Fruit fly (Drosophila melanogaster) whole organism, embryonic: ENCODE data around the gene COX6B.

Experiments used
- Abd-B ChIP-seq: fragments of 200-800 bp; sonication (Bioruptor generic); optimal IDR thresholded peaks from 2 replicates; lab custom pipeline; 2018; ENCODE audit warnings: missing biosample characterization, mild to moderate bottlenecking, missing genetic modification characterization, moderate library complexity
- Antp ChIP-seq: fragments of 200-800 bp; sonication (Bioruptor generic); optimal IDR thresholded peaks from 3 replicates; lab custom pipeline; 2016; ENCODE audit warnings: missing biosample characterization, missing genetic modification characterization
- Blimp-1 ChIP-seq: fragments of 200-800 bp; sonication (Bioruptor generic); optimal IDR thresholded peaks from 3 replicates; lab custom pipeline; 2018; ENCODE audit warnings: missing biosample characterization, missing genetic modification characterization, mild to moderate bottlenecking, moderate library complexity, missing genetic modification reagents
- BtbVII ChIP-seq: fragments of 200-800 bp; sonication (Bioruptor generic); optimal IDR thresholded peaks from 3 replicates; lab custom pipeline; 2017; ENCODE audit warnings: missing biosample characterization, mild to moderate bottlenecking, missing genetic modification characterization
- CG10267 ChIP-seq: fragments of 200-800 bp; sonication (Bioruptor generic); optimal IDR thresholded peaks from 2 replicates; lab custom pipeline; 2018; ENCODE audit warnings: missing biosample characterization, mild to moderate bottlenecking, missing genetic modification characterization, moderate library complexity
- CG10543 ChIP-seq: fragments of 200-800 bp; sonication (Bioruptor generic); optimal IDR thresholded peaks from 3 replicates; lab custom pipeline; 2017; ENCODE audit warnings: missing biosample characterization, mild to moderate bottlenecking, missing genetic modification characterization, moderate library complexity
- CG11456 ChIP-seq: fragments of 200-800 bp; sonication (Bioruptor generic); IDR thresholded peaks from 3 replicates; pipeline ENCODE4 v1.3.6; 2022; ENCODE audit warnings: missing biosample characterization, missing genetic modification characterization
- CG12236 ChIP-seq: fragments of 200-800 bp; sonication (Bioruptor generic); optimal IDR thresholded peaks from 2 replicates; lab custom pipeline; 2016; ENCODE audit warnings: missing biosample characterization, missing genetic modification characterization
- CG12391 ChIP-seq: fragments of 200-800 bp; sonication (Bioruptor generic); optimal IDR thresholded peaks from 3 replicates; lab custom pipeline; 2018; ENCODE audit warnings: missing biosample characterization, mild to moderate bottlenecking, missing genetic modification characterization, moderate library complexity
- CG12744 ChIP-seq: fragments of 200-800 bp; sonication (Bioruptor generic); optimal IDR thresholded peaks from 2 replicates; lab custom pipeline; 2016; ENCODE audit warnings: missing biosample characterization, missing genetic modification characterization
- CG1647 ChIP-seq: fragments of 200-800 bp; sonication (Bioruptor generic); optimal IDR thresholded peaks from 3 replicates; lab custom pipeline; 2016; ENCODE audit warnings: missing biosample characterization, missing genetic modification characterization
- CG17612 ChIP-seq: fragments of 200-800 bp; sonication (Bioruptor generic); IDR thresholded peaks from 2 replicates; pipeline ENCODE4 v1.3.6; 2022; ENCODE audit warnings: missing biosample characterization, missing genetic modification characterization
- CG30020 ChIP-seq: fragments of 200-800 bp; optimal IDR thresholded peaks from 2 replicates; lab custom pipeline; 2019; ENCODE audit warnings: missing biosample characterization, mild to moderate bottlenecking, missing genetic modification characterization, moderate library complexity
- CG33557 ChIP-seq: fragments of 200-800 bp; sonication (Bioruptor generic); optimal IDR thresholded peaks from 2 replicates; lab custom pipeline; 2019; ENCODE audit warnings: missing biosample characterization, mild to moderate bottlenecking, missing genetic modification characterization, moderate library complexity
- CG34224 ChIP-seq: fragments of 200-800 bp; sonication (Bioruptor generic); IDR thresholded peaks from 3 replicates; pipeline ENCODE4 v1.3.6; 2022; ENCODE audit warnings: missing biosample characterization, missing genetic modification characterization; ENCODE audit not compliant: partially characterized antibody
- CG6272 ChIP-seq: fragments of 200-800 bp; sonication (Bioruptor generic); IDR thresholded peaks from 2 replicates; pipeline ENCODE4 v1.3.6; 2022; ENCODE audit warnings: missing biosample characterization, missing genetic modification characterization
- CG6654 ChIP-seq: fragments of 200-800 bp; sonication (Bioruptor generic); optimal IDR thresholded peaks from 2 replicates; lab custom pipeline; 2017; ENCODE audit warnings: missing biosample characterization, mild to moderate bottlenecking, missing genetic modification characterization
- CrebB ChIP-seq: fragments of 200-800 bp; sonication (Bioruptor generic); optimal IDR thresholded peaks from 3 replicates; lab custom pipeline; 2018; ENCODE audit warnings: missing biosample characterization, mild to moderate bottlenecking, missing genetic modification characterization
- Dek ChIP-seq: fragments of 200-800 bp; sonication (Bioruptor generic); optimal IDR thresholded peaks from 3 replicates; lab custom pipeline; 2019; ENCODE audit warnings: missing biosample characterization, mild to moderate bottlenecking, missing genetic modification characterization, moderate library complexity
- Elba2 ChIP-seq: fragments of 200-800 bp; sonication (Bioruptor generic); optimal IDR thresholded peaks from 3 replicates; lab custom pipeline; 2016; ENCODE audit warnings: missing biosample characterization, missing genetic modification characterization
- Hr3 ChIP-seq: fragments of 200-800 bp; sonication (Bioruptor generic); optimal IDR thresholded peaks from 3 replicates; lab custom pipeline; 2016; ENCODE audit warnings: missing biosample characterization, missing genetic modification characterization
- NK7.1 ChIP-seq: fragments of 200-800 bp; sonication (Bioruptor generic); optimal IDR thresholded peaks from 3 replicates; lab custom pipeline; 2016; ENCODE audit warnings: missing biosample characterization, missing genetic modification characterization
- Neu2 ChIP-seq: fragments of 200-800 bp; sonication (Bioruptor generic); optimal IDR thresholded peaks from 3 replicates; lab custom pipeline; 2016; ENCODE audit warnings: missing biosample characterization, missing genetic modification characterization, borderline replicate concordance
- NfI ChIP-seq: fragments of 200-800 bp; sonication (Bioruptor generic); optimal IDR thresholded peaks from 3 replicates; lab custom pipeline; 2018; ENCODE audit warnings: missing biosample characterization, mild to moderate bottlenecking, missing genetic modification characterization, moderate library complexity
- Ravus ChIP-seq: fragments of 200-800 bp; sonication (Bioruptor generic); IDR thresholded peaks from 2 replicates; pipeline ENCODE4 v1.3.6; 2022; ENCODE audit warnings: missing biosample characterization, missing genetic modification characterization
- Rfx ChIP-seq: fragments of 200-800 bp; sonication (Bioruptor generic); IDR thresholded peaks from 2 replicates; pipeline ENCODE4 v1.3.6; 2022; ENCODE audit warnings: missing biosample characterization, missing genetic modification characterization
- Stat92E ChIP-seq, 3 experiments: fragments of >200 bp in 2 of 3; fragments of 200-800 bp in 1 of 3; sonication (Bioruptor generic) in 1 of 3; optimal IDR thresholded peaks; 2 replicates each; lab custom pipeline; 2017 to 2019; ENCODE audit warnings: missing biosample characterization in 3 of 3, missing genetic modification characterization in 3 of 3, mild to moderate bottlenecking in 1 of 3, moderate library complexity in 1 of 3
- Usf ChIP-seq: fragments of 200-800 bp; sonication (Bioruptor generic); optimal IDR thresholded peaks from 2 replicates; lab custom pipeline; 2017; ENCODE audit warnings: missing genotype, missing biosample characterization, missing genetic modification characterization
- YL-1 ChIP-seq: fragments of 200-800 bp; sonication (Bioruptor generic); optimal IDR thresholded peaks from 3 replicates; lab custom pipeline; 2017; ENCODE audit warnings: missing biosample characterization, mild to moderate bottlenecking, missing genetic modification characterization
- bab2 ChIP-seq: fragments of 200-800 bp; sonication (Bioruptor generic); optimal IDR thresholded peaks from 2 replicates; lab custom pipeline; 2016; ENCODE audit warnings: missing biosample characterization, missing genetic modification characterization
- da ChIP-seq: fragments of 200-800 bp; sonication (Bioruptor generic); optimal IDR thresholded peaks from 2 replicates; lab custom pipeline; 2016; ENCODE audit warnings: missing biosample characterization, missing genetic modification characterization
- dan ChIP-seq: fragments of 200-800 bp; sonication (Bioruptor generic); IDR thresholded peaks from 2 replicates; pipeline ENCODE4 v1.3.6; 2022; ENCODE audit warnings: missing biosample characterization, missing genetic modification characterization
- dm ChIP-seq: fragments of 200-800 bp; sonication (Bioruptor generic); optimal IDR thresholded peaks from 3 replicates; lab custom pipeline; 2016; ENCODE audit warnings: missing biosample characterization, missing genetic modification characterization
- dmrt11E ChIP-seq: fragments of 200-800 bp; sonication (Bioruptor generic); optimal IDR thresholded peaks from 3 replicates; lab custom pipeline; 2018; ENCODE audit warnings: missing biosample characterization, mild to moderate bottlenecking, missing genetic modification characterization, moderate library complexity
- gcm ChIP-seq: fragments of 200-800 bp; sonication (Bioruptor generic); optimal IDR thresholded peaks from 2 replicates; lab custom pipeline; 2019; ENCODE audit warnings: missing biosample characterization, mild to moderate bottlenecking, missing genetic modification characterization, moderate library complexity
- gsb-n ChIP-seq: fragments of 200-800 bp; sonication (Bioruptor generic); optimal IDR thresholded peaks from 3 replicates; lab custom pipeline; 2018; ENCODE audit warnings: missing biosample characterization, mild to moderate bottlenecking, missing genetic modification characterization
- gt ChIP-seq: fragments of 200-800 bp; sonication (Bioruptor generic); IDR thresholded peaks from 2 replicates; pipeline ENCODE4 v1.3.6; 2022; ENCODE audit warnings: missing biosample characterization, missing genetic modification characterization
- hbn ChIP-seq: fragments of 200-800 bp; sonication (Bioruptor generic); IDR thresholded peaks from 2 replicates; pipeline ENCODE4 v1.3.6; 2022; ENCODE audit warnings: missing biosample characterization, missing genetic modification characterization; ENCODE audit not compliant: partially characterized antibody
- insv ChIP-seq, 2 experiments: fragments of 200-800 bp; sonication (Bioruptor generic); optimal IDR thresholded peaks; 3 replicates each; lab custom pipeline; 2016 to 2018; ENCODE audit warnings: missing biosample characterization in 2 of 2, missing genetic modification characterization in 2 of 2
- knrl ChIP-seq: fragments of 200-800 bp; sonication (Bioruptor generic); IDR thresholded peaks from 3 replicates; pipeline ENCODE4 v1.3.6; 2022; ENCODE audit warnings: missing biosample characterization, missing genetic modification characterization; ENCODE audit not compliant: partially characterized antibody
- lov ChIP-seq, 2 experiments: fragments of 200-800 bp in 1 of 2; fragments of >200 bp in 1 of 2; sonication (Bioruptor generic) in 1 of 2; IDR thresholded peaks in 1 of 2; optimal IDR thresholded peaks in 1 of 2; 2 replicates in 1 of 2; 3 replicates in 1 of 2; pipeline versions ENCODE4 v1.3.6 to Lab custom; 2017 to 2022; ENCODE audit warnings: missing biosample characterization in 1 of 2, missing genetic modification characterization in 1 of 2
- nerfin-2 ChIP-seq: fragments of 200-800 bp; sonication (Bioruptor generic); IDR thresholded peaks from 2 replicates; pipeline ENCODE4 v1.3.6; 2022; ENCODE audit warnings: missing biosample characterization, missing genetic modification characterization; ENCODE audit not compliant: partially characterized antibody
- pros ChIP-seq: fragments of 200-800 bp; sonication (Bioruptor generic); optimal IDR thresholded peaks from 3 replicates; lab custom pipeline; 2019; ENCODE audit warnings: missing biosample characterization, mild to moderate bottlenecking, missing genetic modification characterization, moderate library complexity
- ranshi ChIP-seq: fragments of 200-800 bp; sonication (Bioruptor generic); IDR thresholded peaks from 2 replicates; pipeline ENCODE4 v1.3.6; 2022; ENCODE audit warnings: missing biosample characterization, missing genetic modification characterization
- run ChIP-seq: fragments of 200-800 bp; sonication (Bioruptor generic); optimal IDR thresholded peaks from 3 replicates; lab custom pipeline; 2018; ENCODE audit warnings: missing biosample characterization, mild to moderate bottlenecking, missing genetic modification characterization
- sd ChIP-seq: fragments of 200-800 bp; sonication (Bioruptor generic); optimal IDR thresholded peaks from 3 replicates; lab custom pipeline; 2018; ENCODE audit warnings: missing biosample characterization, mild to moderate bottlenecking, missing genetic modification characterization, moderate library complexity
- sqz ChIP-seq: fragments of 200-800 bp; sonication (Bioruptor generic); optimal IDR thresholded peaks from 3 replicates; lab custom pipeline; 2018; ENCODE audit warnings: missing biosample characterization, mild to moderate bottlenecking, missing genetic modification characterization
- sr ChIP-seq: fragments of 200-800 bp; sonication (Bioruptor generic); IDR thresholded peaks from 3 replicates; pipeline ENCODE4 v1.3.6; 2022; ENCODE audit warnings: missing biosample characterization, missing genetic modification characterization
- tgo ChIP-seq: fragments of 200-800 bp; sonication (Bioruptor generic); IDR thresholded peaks from 3 replicates; pipeline ENCODE4 v1.3.6; 2022; ENCODE audit warnings: missing biosample characterization, missing genetic modification characterization
- toy ChIP-seq: fragments of 200-800 bp; sonication (Bioruptor generic); IDR thresholded peaks from 2 replicates; pipeline ENCODE4 v1.3.6; 2022; ENCODE audit warnings: missing biosample characterization, missing genetic modification characterization

COX6B gene

dm6 chrX:19701611-19702010 lies 42.5 kb downstream of the COX6B start, which contains the start of gene Tcs4 (continued):
- TF ChIP-seq BtbVII (GFP tag; lab: Kevin White, UChicago), result no peak
- no peak for TF ChIP-seq gsb-n (tag; lab: Kevin White, UChicago)
- TF ChIP-seq CG12391 (tag; lab: Kevin White, UChicago), result peak; percentile 63
- no peak for TF ChIP-seq Neu2 (GFP tag; lab: Kevin White, UChicago)
- no peak for TF ChIP-seq CG10543
- TF ChIP-seq NK7.1 (GFP tag; lab: Kevin White, UChicago), result no peak
- TF ChIP-seq Ravus (GFP tag; lab: Robert Waterston, UW), result no peak
- no peak for TF ChIP-seq bab2
- no peak for TF ChIP-seq CG11456 (GFP tag; lab: Robert Waterston, UW)
- TF ChIP-seq Usf (GFP tag; lab: Kevin White, UChicago), result no peak
- peak; percentile 42; the same call in 1 of the 3 replicates for TF ChIP-seq knrl (GFP tag; lab: Robert Waterston, UW)
- TF ChIP-seq CG34224 (GFP tag; lab: Robert Waterston, UW), result peak; percentile 80
- TF ChIP-seq CG6272 (GFP tag; lab: Robert Waterston, UW), result no peak
- no peak for TF ChIP-seq CG17612 (GFP tag; lab: Robert Waterston, UW)
- no peak for TF ChIP-seq CG12744
- TF ChIP-seq Blimp-1 (GFP tag; lab: Kevin White, UChicago), result no peak
- TF ChIP-seq CG6654 (GFP tag; lab: Kevin White, UChicago), result no peak
- no peak for TF ChIP-seq dm (GFP tag; lab: Kevin White, UChicago)
- TF ChIP-seq CrebB (tag; lab: Kevin White, UChicago), result no peak
- TF ChIP-seq Hr3 (GFP tag; lab: Kevin White, UChicago), result no peak
- TF ChIP-seq sd (tag; lab: Kevin White, UChicago), result no peak
- TF ChIP-seq YL-1, result peak; percentile 48
- TF ChIP-seq Abd-B (GFP tag; lab: Kevin White, UChicago), result no peak
- no peak for TF ChIP-seq CG33557 (GFP tag; lab: Kevin White, UChicago)
- no peak for TF ChIP-seq sr (GFP tag; lab: Robert Waterston, UW)
- peak; percentile 17 for TF ChIP-seq NfI
- TF ChIP-seq pros, result no peak
- TF ChIP-seq Rfx (GFP tag; lab: Robert Waterston, UW), result 0 out of 2 replicates have a peak, but pooled peaks have one; percentile 29
- TF ChIP-seq CG10267, result peak; percentile 56
- TF ChIP-seq CG1647 (GFP tag; lab: Kevin White, UChicago), result no peak
- no peak for TF ChIP-seq Antp
- 0 out of 2 replicates have a peak, but pooled peaks have one; percentile 12 for TF ChIP-seq ranshi (GFP tag; lab: Robert Waterston, UW)
- TF ChIP-seq Dek, result peak; percentile 15
- no peak for TF ChIP-seq run (tag; lab: Kevin White, UChicago)
- peak; percentile 25 for TF ChIP-seq Elba2 (GFP tag; lab: Kevin White, UChicago)
- 0 out of 2 replicates have a peak, but pooled peaks have one; percentile 35 for TF ChIP-seq nerfin-2 (GFP tag; lab: Robert Waterston, UW)
- no peak for TF ChIP-seq da
- TF ChIP-seq tgo (GFP tag; lab: Robert Waterston, UW), result no peak
- TF ChIP-seq dmrt11E, result peak; percentile 47
- no peak for TF ChIP-seq insv (GFP tag; optimal IDR thresholded peaks at IDR 0.05; lab: Kevin White, UChicago)
- TF ChIP-seq CG12236, result no peak
- TF ChIP-seq toy (GFP tag; lab: Robert Waterston, UW), result no peak
- TF ChIP-seq Stat92E (GFP tag; optimal IDR thresholded peaks at IDR 0.05; lab: Kevin White, UChicago), result no peak
- peak; percentile 56 for TF ChIP-seq CG30020 (tag; lab: Kevin White, UChicago)
- TF ChIP-seq sqz (GFP tag; lab: Kevin White, UChicago), result no peak
- TF ChIP-seq dan (GFP tag; lab: Robert Waterston, UW), result no peak
- no peak for TF ChIP-seq lov (optimal IDR thresholded peaks at IDR 0.05; lab: Kevin White, UChicago)
- no peak for TF ChIP-seq lov (GFP tag; IDR thresholded peaks at IDR 0.05; lab: Robert Waterston, UW)
- TF ChIP-seq gcm (GFP tag; lab: Kevin White, UChicago), result peak; percentile 3
- no peak for TF ChIP-seq gt
- peak; percentile 56; the same call in 1 of the 2 replicates for TF ChIP-seq hbn
